Worm (Caenorhabditis elegans) whole organism, L3 larva: ENCODE results near the gene T06D4.6.
A peak's percentile ranks its signal among the peaks of the same experiment; 100 is the strongest.

Experiments
- R02D3.7 ChIP-seq: fragments of 150-350 bp; optimal IDR thresholded peaks from 2 replicates; lab custom pipeline; 2014; ENCODE audit warnings: missing biosample characterization, missing genetic modification characterization
- ZK546.5 ChIP-seq: sonication (generic microtip); optimal IDR thresholded peaks from 2 replicates; lab custom pipeline; 2017; ENCODE audit warnings: missing biosample characterization, missing genetic modification characterization
- daf-12 ChIP-seq: fragments of 150-350 bp; optimal IDR thresholded peaks from 2 replicates; lab custom pipeline; 2014; ENCODE audit warnings: missing biosample characterization, missing genetic modification reagents, missing genetic modification characterization
- egl-27 ChIP-seq: sonication (generic microtip); optimal IDR thresholded peaks from 4 replicates; lab custom pipeline; 2017; ENCODE audit warnings: missing biosample characterization, missing genetic modification reagents, missing genetic modification characterization
- elt-3 ChIP-seq, 3 experiments: fragments of 150-350 bp in 1 of 3; sonication (generic microtip) in 2 of 3; optimal IDR thresholded peaks; 2 replicates in 2 of 3; 4 replicates in 1 of 3; lab custom pipeline; 2014 to 2017; ENCODE audit warnings: missing biosample characterization in 3 of 3, missing genetic modification characterization in 3 of 3
- nhr-11 ChIP-seq: fragments of 150-350 bp; optimal IDR thresholded peaks from 2 replicates; lab custom pipeline; 2014; ENCODE audit warnings: missing biosample characterization, missing genetic modification characterization
- nhr-237 ChIP-seq: fragments of 150-350 bp; optimal IDR thresholded peaks from 2 replicates; lab custom pipeline; 2014; ENCODE audit warnings: missing biosample characterization, missing genetic modification characterization
- nhr-28 ChIP-seq: fragments of 150-350 bp; optimal IDR thresholded peaks from 2 replicates; lab custom pipeline; 2014; ENCODE audit warnings: missing biosample characterization, missing genetic modification characterization
- sea-2 ChIP-seq: fragments of 150-350 bp; sonication (generic microtip); optimal IDR thresholded peaks from 4 replicates; lab custom pipeline; 2014; ENCODE audit warnings: missing biosample characterization, missing genetic modification reagents, missing genetic modification characterization
- snpc-4 ChIP-seq: fragments of 150-350 bp; optimal IDR thresholded peaks from 2 replicates; lab custom pipeline; 2014; ENCODE audit warnings: missing biosample characterization, missing genetic modification characterization
- unc-62 ChIP-seq: fragments of 150-350 bp; sonication (generic microtip); optimal IDR thresholded peaks from 4 replicates; lab custom pipeline; 2014; ENCODE audit warnings: missing biosample characterization, missing genetic modification reagents, missing genetic modification characterization

- TF ChIP-seq daf-12 (tag; lab: Kevin White, UChicago) (no peak), elt-3 (tag; optimal IDR thresholded peaks at IDR 0.05; lab: Kevin White, UChicago) (no peak), nhr-237 (tag; lab: Kevin White, UChicago) (no peak), R02D3.7 (tag; lab: Kevin White, UChicago) (no peak), egl-27 (tag; lab: Kevin White, UChicago) (no peak), ZK546.5 (no peak), nhr-28 (tag; lab: Kevin White, UChicago) (no peak), snpc-4 (tag; lab: Kevin White, UChicago) (peak; percentile 78), unc-62 (GFP tag; lab: Kevin White, UChicago) (peak; percentile 43), sea-2 (GFP tag; lab: Kevin White, UChicago) (no peak), nhr-11 (tag; lab: Kevin White, UChicago) (no peak)
These were observed 47.6 kb upstream of the T06D4.6 start for ce11 chrII:3434893-3435503.
